Fruit fly (Drosophila melanogaster): ENCODE measurements around the gene CG5937.

DNA sequence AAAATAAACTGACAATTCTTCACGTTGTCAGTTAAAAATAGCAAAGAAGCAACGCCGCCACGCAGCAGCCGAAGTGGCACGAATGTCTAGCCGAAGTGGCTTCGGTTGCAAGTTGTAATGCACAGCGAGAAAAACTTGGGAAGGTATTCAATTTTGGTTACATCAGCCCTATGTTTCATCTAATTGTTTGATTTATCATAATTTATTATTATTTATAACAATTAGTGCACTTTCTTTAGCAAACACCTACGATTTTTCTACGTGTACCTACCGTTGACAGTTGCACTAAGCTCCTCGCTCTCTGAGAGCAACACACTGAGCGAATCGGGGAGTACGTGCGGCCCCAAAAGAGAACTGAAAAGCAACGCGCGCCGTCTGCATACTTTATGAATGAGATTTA is 35.0 kb downstream of the CG5937 start, which contains the start of gene Tsp5D:
- TF ChIP-seq h (optimal IDR thresholded peaks at IDR 0.05) (no peak), Myc (optimal IDR thresholded peaks at IDR 0.05) (no peak), insv (optimal IDR thresholded peaks at IDR 0.05) (no peak), ttk (optimal IDR thresholded peaks at IDR 0.05) (no peak), psq (optimal IDR thresholded peaks at IDR 0.05) (no peak)

Data from Kc167 (cell line).